Fruit fly (Drosophila melanogaster): Measurements from ENCODE around the gene CG10405.
A peak's percentile ranks its signal among the peaks of the same experiment; 100 is the strongest.

Gene CG10405

dm6 chr3R:16469501-16470263 is 15.4 kb downstream of the CG10405 start, which contains the start of the genes CG42232 and CSN5 (continued):
- TF ChIP-seq Dad (GFP tag; optimal IDR thresholded peaks at IDR 0.05) (peak; percentile 1), dimm (GFP tag; IDR thresholded peaks at IDR 0.05) (no peak), mld (GFP tag; IDR thresholded peaks at IDR 0.05; ENCODE audit: partially characterized antibody) (no peak), CG3838 (GFP tag; optimal IDR thresholded peaks at IDR 0.05) (no peak), repo (GFP tag; optimal IDR thresholded peaks at IDR 0.05) (peak; percentile 16), Xbp1 (GFP tag; optimal IDR thresholded peaks at IDR 0.05) (peak; percentile 78), CG10147 (GFP tag; optimal IDR thresholded peaks at IDR 0.05) (no peak), row (GFP tag; IDR thresholded peaks at IDR 0.05) (peak; percentile 78), Aef1 (GFP tag; IDR thresholded peaks at IDR 0.05) (peak; percentile 11; the same call in 1 of the 3 replicates), CG8089 (GFP tag; optimal IDR thresholded peaks at IDR 0.05) (no peak), stc (GFP tag; IDR thresholded peaks at IDR 0.05) (0 out of 2 replicates have a peak, but pooled peaks have one; percentile 33), Deaf1 (tag; optimal IDR thresholded peaks at IDR 0.05) (no peak), Dip3 (GFP tag; optimal IDR thresholded peaks at IDR 0.05) (no peak), gt (GFP tag; IDR thresholded peaks at IDR 0.05) (no peak), Max (GFP tag; optimal IDR thresholded peaks at IDR 0.05) (no peak), Dll (GFP tag; IDR thresholded peaks at IDR 0.05; ENCODE audit: partially characterized antibody) (peak; percentile 74), lab (GFP tag; optimal IDR thresholded peaks at IDR 0.05) (no peak), CG17912 (GFP tag; optimal IDR thresholded peaks at IDR 0.05) (no peak), CG12071 (GFP tag; optimal IDR thresholded peaks at IDR 0.05) (no peak), dan (GFP tag; IDR thresholded peaks at IDR 0.05) (no peak), CG1602 (GFP tag; optimal IDR thresholded peaks at IDR 0.05) (peak; percentile 67), CG13424 (tag; optimal IDR thresholded peaks at IDR 0.05) (no peak), CG17186 (GFP tag; optimal IDR thresholded peaks at IDR 0.05) (peak; percentile 58), CG4617 (GFP tag; optimal IDR thresholded peaks at IDR 0.05; ENCODE audit: borderline replicate concordance) (peak; percentile 13), sna (GFP tag; IDR thresholded peaks at IDR 0.05; ENCODE audit: partially characterized antibody) (no peak), Hr78 (GFP tag; optimal IDR thresholded peaks at IDR 0.05) (no peak), D19A (tag; optimal IDR thresholded peaks at IDR 0.05) (no peak), CG18476 (GFP tag; optimal IDR thresholded peaks at IDR 0.05) (no peak), btn (GFP tag; optimal IDR thresholded peaks at IDR 0.05) (no peak), CG17829 (tag; optimal IDR thresholded peaks at IDR 0.05) (peak; percentile 76), CG15269 (tag; optimal IDR thresholded peaks at IDR 0.05) (no peak), CG8924 (tag; optimal IDR thresholded peaks at IDR 0.05) (peak; percentile 67), CG12219 (GFP tag; optimal IDR thresholded peaks at IDR 0.05) (no peak), CG31388 (GFP tag; optimal IDR thresholded peaks at IDR 0.05) (peak; percentile 39), tup (GFP tag; optimal IDR thresholded peaks at IDR 0.05) (peak; percentile 9), z (GFP tag; IDR thresholded peaks at IDR 0.05) (no peak), CG5245 (GFP tag; optimal IDR thresholded peaks at IDR 0.05) (peak; percentile 49), Elba2 (GFP tag; optimal IDR thresholded peaks at IDR 0.05) (no peak), C15 (GFP tag; IDR thresholded peaks at IDR 0.05) (no peak), cad (GFP tag; optimal IDR thresholded peaks at IDR 0.05) (no peak), HLHmδ (GFP tag; optimal IDR thresholded peaks at IDR 0.05) (no peak), CG9437 (GFP tag; optimal IDR thresholded peaks at IDR 0.05) (peak; percentile 59), NFAT (GFP tag; IDR thresholded peaks at IDR 0.05) (no peak), sc (optimal IDR thresholded peaks at IDR 0.05) (no peak), sc (GFP tag; optimal IDR thresholded peaks at IDR 0.05) (no peak), ems (GFP tag; optimal IDR thresholded peaks at IDR 0.05) (peak; percentile 44), CG7963 (GFP tag; IDR thresholded peaks at IDR 0.05; ENCODE audit: partially characterized antibody) (no peak), sima (GFP tag; optimal IDR thresholded peaks at IDR 0.05) (no peak), CG13624 (GFP tag; optimal IDR thresholded peaks at IDR 0.05) (no peak), CG3847 (GFP tag; IDR thresholded peaks at IDR 0.05) (peak; percentile 69)
